Fruit fly (Drosophila melanogaster) Kc167 (cell line): ENCODE results near the gene Secp43.

ENCODE experiments used
- Myc ChIP-seq: fragments of >200 bp; optimal IDR thresholded peaks from 2 replicates; lab custom pipeline; 2017; ENCODE audit warnings: missing external identifiers
- Sin3A ChIP-seq: fragments of >200 bp; optimal IDR thresholded peaks from 2 replicates; lab custom pipeline; 2018; ENCODE audit warnings: missing external identifiers
- h ChIP-seq: fragments of >200 bp; optimal IDR thresholded peaks from 3 replicates; lab custom pipeline; 2018; ENCODE audit warnings: missing external identifiers
- psq ChIP-seq: fragments of >200 bp; optimal IDR thresholded peaks from 2 replicates; lab custom pipeline; 2017; ENCODE audit warnings: missing external identifiers
- ttk ChIP-seq: sonication (Bioruptor generic); optimal IDR thresholded peaks from 2 replicates; lab custom pipeline; 2017; ENCODE audit warnings: missing external identifiers

dm6 chr2L:4448582-4449016 lies 5.7 kb downstream of the Secp43 start, which contains the start of gene MFS18:
- TF ChIP-seq Myc (lab: Kevin White, UChicago) (no peak), h (lab: Kevin White, UChicago) (no peak), ttk (lab: Kevin White, UChicago) (no peak), psq (peak; percentile 40), Sin3A (no peak)
